Fruit fly (Drosophila melanogaster): Measurements from ENCODE around the gene RpS14b.
A peak's percentile ranks its signal among the peaks of the same experiment; 100 is the strongest.

RpS14b gene

dm6 chrX:7975516-7976257 lies 41.0 kb downstream of the RpS14b start (continued):
- TF ChIP-seq sr (GFP tag; IDR thresholded peaks at IDR 0.05) (no peak), h (optimal IDR thresholded peaks at IDR 0.05) (no peak), CG8765 (GFP tag; IDR thresholded peaks at IDR 0.05) (no peak), Fer2 (tag; optimal IDR thresholded peaks at IDR 0.05) (no peak), CG12236 (GFP tag; optimal IDR thresholded peaks at IDR 0.05) (no peak), disco-r (GFP tag; optimal IDR thresholded peaks at IDR 0.05) (no peak), CG14710 (tag; optimal IDR thresholded peaks at IDR 0.05) (peak; percentile 9), Usf (GFP tag; optimal IDR thresholded peaks at IDR 0.05) (no peak), CG15073 (GFP tag; optimal IDR thresholded peaks at IDR 0.05) (no peak), CoRest (tag; optimal IDR thresholded peaks at IDR 0.05) (no peak), aop (GFP tag; IDR thresholded peaks at IDR 0.05) (no peak), YL-1 (GFP tag; optimal IDR thresholded peaks at IDR 0.05) (no peak), peb (GFP tag; IDR thresholded peaks at IDR 0.05) (no peak), Mad (GFP tag; optimal IDR thresholded peaks at IDR 0.05) (no peak), Adf1 (GFP tag; IDR thresholded peaks at IDR 0.05) (no peak), cato (GFP tag; optimal IDR thresholded peaks at IDR 0.05; ENCODE audit: borderline replicate concordance) (no peak), CG9437 (GFP tag; optimal IDR thresholded peaks at IDR 0.05) (no peak), pum (GFP tag; optimal IDR thresholded peaks at IDR 0.05) (peak; percentile 24), Hmx (GFP tag; optimal IDR thresholded peaks at IDR 0.05) (no peak), vvl (GFP tag; IDR thresholded peaks at IDR 0.05) (peak; percentile 55; the same call in 1 of the 2 replicates), her (GFP tag; optimal IDR thresholded peaks at IDR 0.05) (no peak), fd3F (GFP tag; optimal IDR thresholded peaks at IDR 0.05) (no peak), CG33557 (GFP tag; optimal IDR thresholded peaks at IDR 0.05) (no peak), grau (tag; optimal IDR thresholded peaks at IDR 0.05) (peak; percentile 11), stc (GFP tag; IDR thresholded peaks at IDR 0.05) (0 out of 2 replicates have a peak, but pooled peaks have one; percentile 28), ci (GFP tag; IDR thresholded peaks at IDR 0.05) (peak; percentile 74), twi (tag; optimal IDR thresholded peaks at IDR 0.05) (no peak), ERR (GFP tag; optimal IDR thresholded peaks at IDR 0.05) (no peak), pan (optimal IDR thresholded peaks at IDR 0.05) (no peak), pan (GFP tag; optimal IDR thresholded peaks at IDR 0.05 in 1 of 2, IDR thresholded peaks at IDR 0.05 in 1 of 2) (no peak), CG7786 (GFP tag; optimal IDR thresholded peaks at IDR 0.05) (no peak), CG18599 (GFP tag; optimal IDR thresholded peaks at IDR 0.05) (no peak), CG10366 (GFP tag; IDR thresholded peaks at IDR 0.05) (peak; percentile 36; the same call in 1 of the 2 replicates), CG34224 (GFP tag; IDR thresholded peaks at IDR 0.05; ENCODE audit: partially characterized antibody) (no peak), CG10321 (GFP tag; IDR thresholded peaks at IDR 0.05) (no peak), dysf (GFP tag; IDR thresholded peaks at IDR 0.05) (no peak), CG4820 (GFP tag; optimal IDR thresholded peaks at IDR 0.05) (peak; percentile 10), CG7271 (tag; optimal IDR thresholded peaks at IDR 0.05) (no peak), sna (GFP tag; IDR thresholded peaks at IDR 0.05; ENCODE audit: partially characterized antibody) (no peak), tx (GFP tag; optimal IDR thresholded peaks at IDR 0.05) (no peak), gfzf (GFP tag; optimal IDR thresholded peaks at IDR 0.05) (no peak), Max (GFP tag; optimal IDR thresholded peaks at IDR 0.05) (no peak), CG9932 (GFP tag; IDR thresholded peaks at IDR 0.05) (no peak), usp (GFP tag; optimal IDR thresholded peaks at IDR 0.05) (no peak), MBD-R2 (GFP tag; IDR thresholded peaks at IDR 0.05) (no peak), hth (optimal IDR thresholded peaks at IDR 0.05) (no peak), CG4360 (GFP tag; IDR thresholded peaks at IDR 0.05) (no peak), dpn (GFP tag; optimal IDR thresholded peaks at IDR 0.05) (peak in 1 of 2 experiments; percentile 38), CG1024 (GFP tag; IDR thresholded peaks at IDR 0.05) (0 out of 2 replicates have a peak, but pooled peaks have one; percentile 4), az2 (GFP tag; optimal IDR thresholded peaks at IDR 0.05) (peak; percentile 38), sens (GFP tag) (peak; percentile 91), Doc3 (GFP tag; IDR thresholded peaks at IDR 0.05; ENCODE audit: partially characterized antibody) (no peak)
